Worm (Caenorhabditis elegans) whole organism, young adult: Measurements from ENCODE around the gene K02E11.10.

Source experiments
- K12H6.12 ChIP-seq: fragments of 200-800 bp; sonication (Bioruptor generic); optimal IDR thresholded peaks from 2 replicates; lab custom pipeline; 2018; ENCODE audit warnings: mild to moderate bottlenecking, missing genetic modification characterization, missing compliant biosample characterization
- Y56A3A.18 ChIP-seq: fragments of 200-800 bp; sonication (Bioruptor generic); IDR thresholded peaks from 2 replicates; pipeline ENCODE4 v1.3.6; 2022; ENCODE audit warnings: missing genetic modification reagents, missing genetic modification characterization, missing compliant biosample characterization
- aptf-3 ChIP-seq: fragments of 200-800 bp; sonication (Bioruptor generic); IDR thresholded peaks from 2 replicates; pipeline ENCODE4 v1.3.6; 2022; ENCODE audit warnings: missing genetic modification characterization, missing compliant biosample characterization
- attf-6 ChIP-seq: fragments of 200-800 bp; sonication (Bioruptor generic); IDR thresholded peaks from 2 replicates; pipeline ENCODE4 v1.3.6; 2022; ENCODE audit warnings: missing genetic modification reagents, missing genetic modification characterization, missing compliant biosample characterization
- cebp-1 ChIP-seq, 2 experiments: fragments of 200-800 bp in 1 of 2; sonication (Bioruptor generic) in 1 of 2; sonication (generic microtip) in 1 of 2; IDR thresholded peaks in 1 of 2; optimal IDR thresholded peaks in 1 of 2; 2 replicates each; pipeline versions ENCODE4 v1.3.6 to Lab custom; 2017 to 2022; ENCODE audit warnings: missing compliant biosample characterization in 2 of 2, missing genetic modification characterization in 2 of 2, mild to moderate bottlenecking in 1 of 2, missing genetic modification reagents in 1 of 2, moderate library complexity in 1 of 2
- ceh-100 ChIP-seq: fragments of 200-800 bp; sonication (Bioruptor generic); IDR thresholded peaks from 2 replicates; pipeline ENCODE4 v1.3.6; 2022; ENCODE audit warnings: missing genetic modification reagents, missing genetic modification characterization, missing compliant biosample characterization
- efl-1 ChIP-seq: fragments of 150-350 bp; optimal IDR thresholded peaks from 2 replicates; lab custom pipeline; 2014; ENCODE audit warnings: missing biosample characterization, missing genetic modification reagents, missing genetic modification characterization
- nfya-1 ChIP-seq: sonication (generic microtip); optimal IDR thresholded peaks from 2 replicates; lab custom pipeline; 2017; ENCODE audit warnings: antibody characterized with exemption, missing compliant biosample characterization, missing genetic modification characterization, borderline replicate concordance; ENCODE audit not compliant: insufficient read depth
- pbrm-1 ChIP-seq: fragments of 200-800 bp; sonication (Bioruptor generic); IDR thresholded peaks from 2 replicates; pipeline ENCODE4 v1.3.6; 2022; ENCODE audit warnings: missing genetic modification reagents, missing genetic modification characterization, missing compliant biosample characterization
- sptf-2 ChIP-seq: fragments of 200-800 bp; sonication (Bioruptor generic); optimal IDR thresholded peaks from 2 replicates; lab custom pipeline; 2018; ENCODE audit warnings: mild to moderate bottlenecking, missing genetic modification characterization, missing compliant biosample characterization
- ztf-28 ChIP-seq: fragments of 200-800 bp; sonication (Bioruptor generic); IDR thresholded peaks from 2 replicates; pipeline ENCODE4 v1.3.6; 2022; ENCODE audit warnings: missing genetic modification reagents, missing genetic modification characterization, missing compliant biosample characterization
- ztf-6 ChIP-seq: fragments of 200-800 bp; sonication (Bioruptor generic); IDR thresholded peaks from 2 replicates; pipeline ENCODE4 v1.3.6; 2022; ENCODE audit warnings: missing genetic modification reagents, missing genetic modification characterization, missing compliant biosample characterization

DNA sequence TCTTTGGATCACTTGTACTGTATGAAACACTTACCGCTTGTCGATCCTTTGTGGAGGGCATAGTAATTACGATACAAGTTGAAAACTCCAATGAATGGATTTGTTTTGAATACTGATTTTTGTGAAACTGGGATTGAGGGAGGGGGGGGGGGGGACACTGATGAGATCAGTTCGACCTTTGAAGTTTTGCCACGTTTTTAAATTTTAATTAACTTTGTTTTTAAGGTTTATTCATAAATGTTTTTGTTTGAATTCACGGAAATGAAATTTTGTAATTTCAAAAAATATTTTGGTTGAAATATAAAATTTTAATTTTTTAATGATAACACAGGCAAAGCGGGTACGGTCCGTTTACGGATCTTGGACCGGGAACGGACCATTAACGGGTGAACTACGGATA lies 5.0 kb downstream of the K02E11.10 start, which contains the start of gene ent-3:
- TF ChIP-seq aptf-3 (no peak), efl-1 (GFP tag; lab: Kevin White, UChicago) (no peak), sptf-2 (GFP tag; lab: Kevin White, UChicago) (no peak), cebp-1 (GFP tag; IDR thresholded peaks at IDR 0.05; lab: Robert Waterston, UW) (no peak), cebp-1 (tag; optimal IDR thresholded peaks at IDR 0.05; lab: Kevin White, UChicago) (no peak), pbrm-1 (GFP tag; lab: Robert Waterston, UW) (no peak), ztf-6 (GFP tag; lab: Robert Waterston, UW) (no peak), ceh-100 (no peak), K12H6.12 (tag; lab: Kevin White, UChicago) (no peak), Y56A3A.18 (GFP tag; lab: Robert Waterston, UW) (no peak), attf-6 (GFP tag; lab: Robert Waterston, UW) (no peak), nfya-1 (no peak), ztf-28 (GFP tag; lab: Robert Waterston, UW) (no peak)
